Worm (Caenorhabditis elegans) whole organism, L2 larva: ENCODE results near the gene elo-6.

Experiments used
- C34F6.9 ChIP-seq: fragments of 150-350 bp; optimal IDR thresholded peaks from 2 replicates; lab custom pipeline; 2014; ENCODE audit warnings: missing biosample characterization, missing genetic modification characterization
- F13H6.1 ChIP-seq: sonication (generic microtip); optimal IDR thresholded peaks from 2 replicates; lab custom pipeline; 2016; ENCODE audit warnings: missing genetic modification characterization, missing compliant biosample characterization
- ZK546.5 ChIP-seq: sonication (generic microtip); optimal IDR thresholded peaks from 2 replicates; lab custom pipeline; 2017; ENCODE audit warnings: missing biosample characterization, missing genetic modification characterization
- alr-1 ChIP-seq: fragments of 150-350 bp; optimal IDR thresholded peaks from 2 replicates; lab custom pipeline; 2014; ENCODE audit warnings: missing biosample characterization, missing genetic modification characterization
- aly-2 ChIP-seq: fragments of 150-350 bp; optimal IDR thresholded peaks from 2 replicates; lab custom pipeline; 2014; ENCODE audit warnings: missing biosample characterization, missing genetic modification characterization
- ama-1 ChIP-seq: fragments of 150-350 bp; optimal IDR thresholded peaks from 2 replicates; lab custom pipeline; 2018; ENCODE audit warnings: inconsistent platforms
- blmp-1 ChIP-seq: sonication (generic microtip); optimal IDR thresholded peaks from 2 replicates; lab custom pipeline; 2017; ENCODE audit warnings: missing genetic modification characterization, mild to moderate bottlenecking, missing compliant biosample characterization, antibody characterized with exemption, moderate library complexity; ENCODE audit not compliant: insufficient read depth
- ceh-16 ChIP-seq: fragments of 150-350 bp; optimal IDR thresholded peaks from 2 replicates; lab custom pipeline; 2014; ENCODE audit warnings: missing biosample characterization, missing genetic modification characterization
- ceh-82 ChIP-seq: fragments of 150-350 bp; optimal IDR thresholded peaks from 2 replicates; lab custom pipeline; 2014; ENCODE audit warnings: missing biosample characterization, missing genetic modification characterization
- crh-2 ChIP-seq: sonication (generic microtip); optimal IDR thresholded peaks from 2 replicates; lab custom pipeline; 2017; ENCODE audit warnings: missing biosample characterization, missing genetic modification characterization
- dmd-4 ChIP-seq: sonication (generic microtip); optimal IDR thresholded peaks from 2 replicates; lab custom pipeline; 2017; ENCODE audit warnings: missing biosample characterization, missing genetic modification characterization
- egl-27 ChIP-seq: sonication (generic microtip); optimal IDR thresholded peaks from 3 replicates; lab custom pipeline; 2017; ENCODE audit warnings: missing biosample characterization, missing genetic modification reagents, missing genetic modification characterization
- fos-1 ChIP-seq: fragments of 150-350 bp; optimal IDR thresholded peaks from 2 replicates; lab custom pipeline; 2014; ENCODE audit warnings: missing biosample characterization, missing genetic modification characterization
- gmeb-1 ChIP-seq: fragments of 150-350 bp; optimal IDR thresholded peaks from 2 replicates; lab custom pipeline; 2014; ENCODE audit warnings: missing biosample characterization, missing genetic modification characterization
- lin-11 ChIP-seq: fragments of 150-350 bp; sonication (generic microtip); optimal IDR thresholded peaks from 2 replicates; lab custom pipeline; 2014; ENCODE audit warnings: missing biosample characterization, missing genetic modification characterization, inconsistent platforms, mixed read lengths
- lin-13 ChIP-seq: fragments of 150-350 bp; optimal IDR thresholded peaks from 2 replicates; lab custom pipeline; 2014; ENCODE audit warnings: missing biosample characterization, missing genetic modification reagents, missing genetic modification characterization
- lin-39 ChIP-seq: fragments of 150-350 bp; optimal IDR thresholded peaks from 2 replicates; lab custom pipeline; 2014; ENCODE audit warnings: missing biosample characterization, missing genetic modification reagents, missing genetic modification characterization
- lsy-2 ChIP-seq, 2 experiments: fragments of 150-350 bp in 1 of 2; sonication (generic microtip) in 1 of 2; optimal IDR thresholded peaks; 2 replicates each; lab custom pipeline; 2014 to 2017; ENCODE audit warnings: missing biosample characterization in 2 of 2, missing genetic modification characterization in 2 of 2
- mab-5 ChIP-seq: fragments of 150-350 bp; optimal IDR thresholded peaks from 2 replicates; lab custom pipeline; 2014; ENCODE audit warnings: missing biosample characterization, missing genetic modification characterization
- mdl-1 ChIP-seq, 2 experiments: fragments of 150-350 bp in 1 of 2; sonication (generic microtip) in 1 of 2; optimal IDR thresholded peaks; 2 replicates each; lab custom pipeline; 2017; ENCODE audit warnings: missing biosample characterization in 2 of 2, missing genetic modification characterization in 2 of 2
- nhr-10 ChIP-seq: sonication (generic microtip); optimal IDR thresholded peaks from 2 replicates; lab custom pipeline; 2017; ENCODE audit warnings: missing biosample characterization, missing genetic modification characterization
- nhr-12 ChIP-seq: fragments of 150-350 bp; optimal IDR thresholded peaks from 2 replicates; lab custom pipeline; 2014; ENCODE audit warnings: missing biosample characterization, missing genetic modification characterization
- nhr-129 ChIP-seq: fragments of 150-350 bp; optimal IDR thresholded peaks from 2 replicates; lab custom pipeline; 2014; ENCODE audit warnings: missing biosample characterization, missing genetic modification characterization
- nhr-21 ChIP-seq: fragments of 150-350 bp; optimal IDR thresholded peaks from 2 replicates; lab custom pipeline; 2014; ENCODE audit warnings: missing biosample characterization, missing genetic modification characterization
- nhr-23 ChIP-seq: fragments of 150-350 bp; optimal IDR thresholded peaks from 2 replicates; lab custom pipeline; 2014; ENCODE audit warnings: missing biosample characterization, missing genetic modification reagents, missing genetic modification characterization
- nhr-237 ChIP-seq: fragments of 150-350 bp; optimal IDR thresholded peaks from 2 replicates; lab custom pipeline; 2014; ENCODE audit warnings: missing biosample characterization, missing genetic modification characterization
- nhr-25 ChIP-seq: fragments of 150-350 bp; sonication (generic microtip); optimal IDR thresholded peaks from 3 replicates; lab custom pipeline; 2014; ENCODE audit warnings: missing biosample characterization, missing genetic modification characterization
- nhr-6 ChIP-seq: fragments of 150-350 bp; optimal IDR thresholded peaks from 2 replicates; lab custom pipeline; 2014; ENCODE audit warnings: missing biosample characterization, missing genetic modification characterization
- nhr-77 ChIP-seq: fragments of 150-350 bp; optimal IDR thresholded peaks from 2 replicates; lab custom pipeline; 2014; ENCODE audit warnings: missing biosample characterization, missing genetic modification characterization
- peb-1 ChIP-seq: fragments of 150-350 bp; optimal IDR thresholded peaks from 2 replicates; lab custom pipeline; 2014; ENCODE audit warnings: missing biosample characterization, missing genetic modification characterization
- sem-4 ChIP-seq: fragments of 150-350 bp; optimal IDR thresholded peaks from 2 replicates; lab custom pipeline; 2014; ENCODE audit warnings: missing biosample characterization, missing genetic modification reagents, missing genetic modification characterization
- sma-3 ChIP-seq: sonication (generic microtip); optimal IDR thresholded peaks from 2 replicates; lab custom pipeline; 2016; ENCODE audit warnings: missing genetic modification reagents, missing genetic modification characterization, missing compliant biosample characterization
- sma-9 ChIP-seq, 2 experiments: fragments of 150-350 bp in 1 of 2; sonication (generic microtip) in 1 of 2; optimal IDR thresholded peaks; 2 replicates each; lab custom pipeline; 2014 to 2016; ENCODE audit warnings: missing genetic modification characterization in 2 of 2, mild to moderate bottlenecking in 1 of 2, missing biosample characterization in 1 of 2, missing compliant biosample characterization in 1 of 2, missing genetic modification reagents in 1 of 2, moderate library complexity in 1 of 2
- snpc-4 ChIP-seq: fragments of 150-350 bp; optimal IDR thresholded peaks from 2 replicates; lab custom pipeline; 2014; ENCODE audit warnings: missing biosample characterization, missing genetic modification characterization
- unc-39 ChIP-seq: fragments of 150-350 bp; optimal IDR thresholded peaks from 2 replicates; lab custom pipeline; 2014; ENCODE audit warnings: missing biosample characterization, missing genetic modification characterization
- unc-55 ChIP-seq: fragments of 150-350 bp; sonication (generic microtip); optimal IDR thresholded peaks from 3 replicates; lab custom pipeline; 2014; ENCODE audit warnings: missing biosample characterization, missing genetic modification reagents, missing genetic modification characterization
- unc-62 ChIP-seq: fragments of 150-350 bp; optimal IDR thresholded peaks from 2 replicates; lab custom pipeline; 2014; ENCODE audit warnings: missing biosample characterization, missing genetic modification reagents, missing genetic modification characterization
- zag-1 ChIP-seq: fragments of 150-350 bp; optimal IDR thresholded peaks from 2 replicates; lab custom pipeline; 2014; ENCODE audit warnings: missing biosample characterization, missing genetic modification characterization
- ztf-1 ChIP-seq: fragments of 200-800 bp; sonication (Bioruptor generic); conservative IDR thresholded peaks from 2 replicates; pipeline ENCODE4 v1.3.6; 2022; ENCODE audit warnings: missing genetic modification characterization, missing compliant biosample characterization

The elo-6 gene

ce11 chrIV:5360533-5360932, 27.8 kb downstream of the elo-6 start, which contains the start of gene F41H10.5:
TSS of gene F41H10.5 (plus strand) at chrIV:5360907.
- TF ChIP-seq unc-55 (GFP tag; lab: Kevin White, UChicago) (no peak), nhr-237 (no peak), C34F6.9 (no peak), snpc-4 (no peak), ama-1 (lab: Kevin White, UChicago) (no peak), lin-39 (tag; lab: Kevin White, UChicago) (no peak), unc-39 (no peak), egl-27 (tag; lab: Kevin White, UChicago) (no peak), nhr-129 (tag; lab: Kevin White, UChicago) (no peak), sma-9 (GFP tag; optimal IDR thresholded peaks at IDR 0.05; lab: Kevin White, UChicago) (no peak), sma-9 (tag; optimal IDR thresholded peaks at IDR 0.05; lab: Kevin White, UChicago) (no peak), ceh-16 (tag; lab: Kevin White, UChicago) (no peak), nhr-12 (tag; lab: Kevin White, UChicago) (no peak), sma-3 (GFP tag; lab: Kevin White, UChicago) (no peak), F13H6.1 (tag; lab: Kevin White, UChicago) (no peak), mab-5 (tag; lab: Kevin White, UChicago) (no peak), gmeb-1 (tag; lab: Kevin White, UChicago) (no peak), ZK546.5 (no peak), sem-4 (tag; lab: Kevin White, UChicago) (no peak), blmp-1 (tag; lab: Kevin White, UChicago) (no peak)

ce11 chrIV:5354564-5354963, 33.8 kb downstream of the elo-6 start:
- TF ChIP-seq nhr-77 (tag; lab: Kevin White, UChicago) (no peak), nhr-10 (tag; lab: Kevin White, UChicago) (no peak), nhr-25 (tag; lab: Kevin White, UChicago) (no peak), fos-1 (no peak), unc-55 (GFP tag; lab: Kevin White, UChicago) (no peak), unc-62 (no peak), nhr-129 (tag; lab: Kevin White, UChicago) (no peak), lin-13 (GFP tag; lab: Kevin White, UChicago) (no peak)

ce11 chrIV:5354124-5354523, 34.2 kb downstream of the elo-6 start, which contains the start of gene Y4C6B.1:
TSS of gene Y4C6B.1 (plus strand) at chrIV:5354488.
- peak; percentile 16 for TF ChIP-seq unc-55 (GFP tag; lab: Kevin White, UChicago)
- TF ChIP-seq C34F6.9, result no peak
- no peak for TF ChIP-seq ZK546.5
- no peak for TF ChIP-seq zag-1 (tag; lab: Kevin White, UChicago)
- TF ChIP-seq F13H6.1 (tag; lab: Kevin White, UChicago), result no peak
- no peak for TF ChIP-seq mdl-1 (tag; optimal IDR thresholded peaks at IDR 0.05; lab: Kevin White, UChicago)
- peak in 1 of 2 experiments; percentile 87 for TF ChIP-seq lsy-2 (tag; optimal IDR thresholded peaks at IDR 0.05; lab: Kevin White, UChicago)
- TF ChIP-seq lin-39 (tag; lab: Kevin White, UChicago), result no peak
- TF ChIP-seq dmd-4, result no peak
- no peak for TF ChIP-seq lin-11
- TF ChIP-seq egl-27 (tag; lab: Kevin White, UChicago), result no peak

ce11 chrIV:5353364-5353763, 35.0 kb downstream of the elo-6 start, which contains the start of gene Y4C6B.7:
TSS of gene Y4C6B.7 (minus strand) at chrIV:5353464.
- no peak for TF ChIP-seq nhr-6 (tag; lab: Kevin White, UChicago)
- no peak for TF ChIP-seq lin-11

ce11 chrIV:5350480-5351193, 37.7 kb downstream of the elo-6 start, which contains the start of gene gba-4:
TSS of gene gba-4 (minus strand) at chrIV:5350897.
- TF ChIP-seq fos-1, result peak; percentile 68

- TF ChIP-seq nhr-21 (no peak), mab-5 (tag; lab: Kevin White, UChicago) (no peak), nhr-6 (tag; lab: Kevin White, UChicago) (no peak), nhr-12 (tag; lab: Kevin White, UChicago) (no peak), zag-1 (tag; lab: Kevin White, UChicago) (no peak), crh-2 (peak; percentile 48), alr-1 (tag; lab: Kevin White, UChicago) (no peak), ama-1 (lab: Kevin White, UChicago) (no peak), ztf-1 (GFP tag; lab: Robert Waterston, UW) (no peak), nhr-23 (tag; lab: Kevin White, UChicago) (no peak), aly-2 (tag; lab: Kevin White, UChicago) (no peak), lin-13 (GFP tag; lab: Kevin White, UChicago) (peak; percentile 24), unc-62 (no peak), nhr-10 (tag; lab: Kevin White, UChicago) (no peak), nhr-237 (no peak), lsy-2 (tag; optimal IDR thresholded peaks at IDR 0.05; lab: Kevin White, UChicago) (no peak), sma-9 (GFP tag; optimal IDR thresholded peaks at IDR 0.05; lab: Kevin White, UChicago) (no peak), sma-9 (tag; optimal IDR thresholded peaks at IDR 0.05; lab: Kevin White, UChicago) (no peak), unc-39 (no peak), peb-1 (tag; lab: Kevin White, UChicago) (no peak), ZK546.5 (no peak), sma-3 (GFP tag; lab: Kevin White, UChicago) (peak; percentile 60), ceh-82 (tag; lab: Kevin White, UChicago) (no peak), egl-27 (tag; lab: Kevin White, UChicago) (no peak)
Measured at ce11 chrIV:5344168-5344567, 44.2 kb downstream of the elo-6 start.
